Fruit fly (Drosophila melanogaster) Kc167 (cell line): ENCODE measurements around the gene CG6414.

Experiments used
- Myc ChIP-seq: fragments of >200 bp; optimal IDR thresholded peaks from 2 replicates; lab custom pipeline; 2017; ENCODE audit warnings: missing external identifiers
- Sin3A ChIP-seq: fragments of >200 bp; optimal IDR thresholded peaks from 2 replicates; lab custom pipeline; 2018; ENCODE audit warnings: missing external identifiers
- h ChIP-seq: fragments of >200 bp; optimal IDR thresholded peaks from 3 replicates; lab custom pipeline; 2018; ENCODE audit warnings: missing external identifiers
- insv ChIP-seq: fragments of >200 bp; optimal IDR thresholded peaks from 3 replicates; lab custom pipeline; 2018; ENCODE audit warnings: missing external identifiers
- psq ChIP-seq: fragments of >200 bp; optimal IDR thresholded peaks from 2 replicates; lab custom pipeline; 2017; ENCODE audit warnings: missing external identifiers
- ttk ChIP-seq: sonication (Bioruptor generic); optimal IDR thresholded peaks from 2 replicates; lab custom pipeline; 2017; ENCODE audit warnings: missing external identifiers

The CG6414 gene

DNA sequence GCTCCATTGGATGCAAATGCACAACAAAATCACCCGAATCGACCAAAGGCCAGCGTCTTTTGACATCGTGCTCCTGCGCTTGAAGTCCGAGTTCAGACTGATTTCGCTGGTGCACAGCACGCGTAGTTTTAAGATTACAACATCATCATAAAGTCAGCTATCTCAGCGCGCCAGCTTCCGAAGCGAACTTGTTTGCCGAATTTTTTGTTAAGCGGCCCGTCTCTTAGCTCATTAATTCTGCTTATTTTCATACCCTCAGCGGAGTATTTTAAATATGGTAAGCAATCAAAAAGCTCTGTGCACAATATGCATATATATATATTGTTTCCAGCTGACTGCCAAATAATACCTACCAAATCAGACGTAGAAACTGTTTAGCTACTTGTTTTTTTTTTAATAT lies at the start of gene CG6414:
CG6414 (minus strand) TSS at position 101 of the 400 bp plus-strand sequence.
- TF ChIP-seq Myc (lab: Kevin White, UChicago) = no peak
- TF ChIP-seq ttk = no peak
- TF ChIP-seq insv = no peak
- TF ChIP-seq h (lab: Kevin White, UChicago) = no peak
- no peak for TF ChIP-seq psq (lab: Kevin White, UChicago)
- no peak for TF ChIP-seq Sin3A (lab: Kevin White, UChicago)

dm6 chrX:4020159-4020558 lies 49.0 kb upstream of the CG6414 start:
- TF ChIP-seq Myc (lab: Kevin White, UChicago) = no peak
- no peak for TF ChIP-seq insv
- no peak for TF ChIP-seq ttk
- no peak for TF ChIP-seq h (lab: Kevin White, UChicago)
- no peak for TF ChIP-seq psq (lab: Kevin White, UChicago)

dm6 chrX:4012844-4013243 lies 41.7 kb upstream of the CG6414 start:
- TF ChIP-seq ttk (no peak), psq (lab: Kevin White, UChicago) (no peak), insv (no peak), Sin3A (lab: Kevin White, UChicago) (no peak), h (lab: Kevin White, UChicago) (no peak), Myc (lab: Kevin White, UChicago) (no peak)

dm6 chrX:4010835-4011234 lies 39.7 kb upstream of the CG6414 start:
- TF ChIP-seq ttk = no peak
- no peak for TF ChIP-seq Sin3A (lab: Kevin White, UChicago)
- no peak for TF ChIP-seq h (lab: Kevin White, UChicago)
- TF ChIP-seq Myc (lab: Kevin White, UChicago) = no peak
- no peak for TF ChIP-seq insv
- TF ChIP-seq psq (lab: Kevin White, UChicago) = no peak

dm6 chrX:4010179-4010578 lies 39.0 kb upstream of the CG6414 start:
- no peak for TF ChIP-seq h (lab: Kevin White, UChicago)
- TF ChIP-seq ttk = no peak
- TF ChIP-seq psq (lab: Kevin White, UChicago) = no peak
- no peak for TF ChIP-seq Sin3A (lab: Kevin White, UChicago)
- no peak for TF ChIP-seq insv
- no peak for TF ChIP-seq Myc (lab: Kevin White, UChicago)

dm6 chrX:4005047-4005446 lies 33.9 kb upstream of the CG6414 start:
- TF ChIP-seq psq (lab: Kevin White, UChicago) = no peak
- no peak for TF ChIP-seq insv
- TF ChIP-seq h (lab: Kevin White, UChicago) = no peak
- TF ChIP-seq Myc (lab: Kevin White, UChicago) = no peak
- no peak for TF ChIP-seq Sin3A (lab: Kevin White, UChicago)

DNA sequence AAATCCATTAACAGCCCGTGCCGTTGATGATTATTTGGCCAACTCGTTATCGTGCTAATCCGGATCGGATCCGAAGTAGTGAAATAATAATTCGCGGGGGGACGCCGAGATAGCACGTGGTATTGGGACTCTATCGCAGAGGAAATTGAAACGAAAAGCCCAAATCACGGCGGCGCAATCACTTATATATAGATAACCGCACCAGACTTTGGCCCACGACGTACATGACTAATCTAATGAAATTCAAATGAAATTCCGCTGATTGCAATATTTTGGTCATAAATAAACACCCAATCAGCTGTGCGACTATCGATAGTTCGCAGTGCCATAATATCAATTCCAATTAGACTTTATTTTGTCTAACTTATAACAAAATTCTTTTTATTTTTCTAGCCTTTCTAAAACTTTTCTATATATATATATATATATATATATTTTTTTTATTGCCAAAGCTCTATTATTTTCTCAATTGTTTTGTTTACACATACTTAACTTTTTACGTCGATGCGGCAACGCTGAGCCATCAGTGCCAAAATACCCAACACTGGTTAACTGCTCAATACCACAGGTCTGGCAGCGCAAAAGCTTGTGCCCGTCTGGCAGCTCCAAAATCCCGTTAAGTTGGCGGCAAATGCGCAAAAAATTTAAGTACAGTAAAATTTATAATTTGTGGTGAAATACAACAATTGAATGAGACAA lies 2.7 kb downstream of the CG6414 start, which contains the start of gene CG6428:
CG6428 (minus strand) TSS at position 310 of the 699 bp plus-strand sequence.
- TF ChIP-seq Sin3A (lab: Kevin White, UChicago) = no peak
- TF ChIP-seq Myc (lab: Kevin White, UChicago) = no peak
- no peak for TF ChIP-seq ttk
- TF ChIP-seq psq (lab: Kevin White, UChicago) = no peak
- no peak for TF ChIP-seq h (lab: Kevin White, UChicago)
- TF ChIP-seq insv = no peak

dm6 chrX:3967613-3968012 lies 3.5 kb downstream of the CG6414 start:
- TF ChIP-seq Sin3A (lab: Kevin White, UChicago) (no peak), Myc (lab: Kevin White, UChicago) (no peak), psq (lab: Kevin White, UChicago) (no peak), ttk (no peak), h (lab: Kevin White, UChicago) (no peak)

DNA sequence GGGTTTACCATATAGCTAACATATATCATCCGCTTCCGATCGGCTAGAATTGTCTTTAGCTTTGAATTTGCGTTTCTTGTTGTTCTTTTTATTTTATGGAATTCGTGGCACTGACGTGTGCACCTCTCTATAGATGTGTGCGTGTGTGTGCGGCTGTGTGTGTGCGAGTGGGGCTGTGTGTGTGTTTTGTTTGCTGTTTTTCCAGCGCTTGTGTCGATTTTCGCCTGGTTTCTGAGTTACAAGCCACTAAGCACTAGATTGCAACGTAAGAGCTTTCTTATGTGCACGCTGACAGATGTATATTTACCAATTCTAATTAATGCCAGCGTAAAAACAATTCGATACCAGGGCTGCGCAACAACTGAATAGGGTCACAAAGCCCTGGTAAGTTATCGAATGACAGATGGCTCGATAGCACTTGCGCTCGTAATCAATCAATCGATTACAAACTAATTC lies 6.2 kb downstream of the CG6414 start, which contains the start of gene lva:
lva (minus strand) TSS at position 363 of the 456 bp plus-strand sequence.
- TF ChIP-seq Sin3A (lab: Kevin White, UChicago) = no peak
- no peak for TF ChIP-seq h (lab: Kevin White, UChicago)
- TF ChIP-seq insv = no peak
- peak; percentile 93 for TF ChIP-seq psq (lab: Kevin White, UChicago)
- TF ChIP-seq ttk = no peak

DNA sequence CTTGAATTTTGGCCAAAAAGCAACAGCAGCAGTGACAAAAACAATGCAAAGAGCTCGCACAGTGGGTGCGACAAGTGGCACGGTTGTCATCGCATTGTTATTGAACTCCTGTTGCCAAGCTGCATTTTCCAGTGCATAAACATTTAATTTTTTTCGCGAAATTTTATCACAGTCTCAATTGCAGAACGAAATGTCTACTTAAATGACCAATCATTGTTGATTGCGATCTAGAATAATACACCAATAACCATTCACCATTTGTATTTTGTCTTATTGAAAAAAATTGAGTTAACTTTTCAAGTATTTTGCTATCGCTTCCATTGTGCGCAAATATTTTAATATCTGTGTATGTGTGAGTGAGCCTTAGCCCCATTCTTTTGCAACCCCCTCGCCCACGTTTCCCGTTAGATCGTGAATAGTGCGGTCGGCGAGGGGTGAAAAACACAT lies 20.9 kb downstream of the CG6414 start:
- TF ChIP-seq Myc (lab: Kevin White, UChicago) (no peak), psq (lab: Kevin White, UChicago) (no peak), insv (no peak), h (lab: Kevin White, UChicago) (no peak), Sin3A (lab: Kevin White, UChicago) (no peak), ttk (no peak)

dm6 chrX:3949409-3950178 lies 21.6 kb downstream of the CG6414 start:
- TF ChIP-seq Myc (lab: Kevin White, UChicago) (no peak), Sin3A (lab: Kevin White, UChicago) (no peak)

DNA sequence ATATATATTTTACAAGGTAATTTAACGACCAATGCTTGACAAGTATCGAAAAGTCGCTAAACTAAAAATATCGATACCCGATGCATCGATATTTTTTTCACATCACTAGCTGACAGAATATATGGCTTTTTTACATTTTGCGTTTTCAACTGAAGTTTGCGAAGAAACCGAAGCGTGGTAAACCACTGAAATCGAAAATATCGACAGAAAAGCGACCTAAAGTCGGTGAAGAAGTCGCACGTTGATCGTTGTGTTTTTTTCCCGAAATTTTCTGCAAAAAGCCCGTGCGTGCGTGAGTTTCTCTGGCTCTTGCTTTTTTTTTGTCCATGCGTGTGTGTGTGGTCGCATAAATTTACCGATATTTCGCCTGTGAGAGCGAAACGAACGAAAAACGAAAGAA lies 22.3 kb downstream of the CG6414 start, which contains the start of gene Vap33:
Vap33 (plus strand) TSS at position 87 of the 400 bp plus-strand sequence.
- TF ChIP-seq ttk = no peak
- no peak for TF ChIP-seq Myc (lab: Kevin White, UChicago)
- no peak for TF ChIP-seq h (lab: Kevin White, UChicago)
- TF ChIP-seq insv = no peak
- no peak for TF ChIP-seq psq (lab: Kevin White, UChicago)
- TF ChIP-seq Sin3A (lab: Kevin White, UChicago) = no peak
